Worm (Caenorhabditis elegans): ENCODE results near the gene tag-234.

DNA sequence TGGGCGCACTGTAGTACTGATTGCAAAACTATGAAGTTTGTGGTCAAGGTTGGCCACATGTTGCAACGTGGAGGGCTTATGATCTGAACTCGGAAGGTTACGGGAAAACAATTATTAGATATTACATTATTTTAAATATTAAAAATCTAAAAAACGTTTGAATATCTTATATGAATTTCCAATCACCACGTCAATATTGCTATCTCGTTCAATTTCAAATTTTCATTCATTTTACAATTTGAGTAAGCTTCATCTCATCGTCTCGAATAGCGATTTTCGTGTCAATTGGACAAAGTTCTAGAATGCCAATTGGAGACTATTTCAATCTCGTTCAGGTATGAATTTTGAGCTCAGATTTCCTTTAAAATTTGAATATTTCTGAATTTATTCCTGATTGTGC, 47.6 kb upstream of the tag-234 start, which contains the start of gene ZK1248.20:
- TF ChIP-seq elt-1 (tag; optimal IDR thresholded peaks at IDR 0.05) (no peak), lin-13 (GFP tag; optimal IDR thresholded peaks at IDR 0.05) (no peak), R02D3.7 (tag; optimal IDR thresholded peaks at IDR 0.05) (no peak), lin-11 (tag; optimal IDR thresholded peaks at IDR 0.05) (no peak), ama-1 (optimal IDR thresholded peaks at IDR 0.05) (no peak), ceh-82 (tag; optimal IDR thresholded peaks at IDR 0.05) (no peak), alr-1 (tag; optimal IDR thresholded peaks at IDR 0.05) (no peak), peb-1 (tag; optimal IDR thresholded peaks at IDR 0.05) (no peak), elt-3 (tag; optimal IDR thresholded peaks at IDR 0.05) (no peak), mbf-1 (tag; optimal IDR thresholded peaks at IDR 0.05) (no peak), lsy-2 (tag; optimal IDR thresholded peaks at IDR 0.05) (no peak), egl-27 (tag; optimal IDR thresholded peaks at IDR 0.05) (no peak), zag-1 (tag; optimal IDR thresholded peaks at IDR 0.05) (no peak), nhr-11 (tag; optimal IDR thresholded peaks at IDR 0.05) (no peak)

Measured in whole organism, L2 larva.